Fruit fly (Drosophila melanogaster) whole organism, adult: ENCODE data around the gene Mpi.

Experiments used
- CG11617 ChIP-seq: fragments of 200-800 bp; sonication (Bioruptor generic); optimal IDR thresholded peaks from 2 replicates; lab custom pipeline; 2017; ENCODE audit warnings: mild to moderate bottlenecking, missing biosample characterization, missing genetic modification reagents, missing genetic modification characterization
- CG12768 ChIP-seq: fragments of 200-800 bp; sonication (Bioruptor generic); optimal IDR thresholded peaks from 2 replicates; lab custom pipeline; 2017; ENCODE audit warnings: missing biosample characterization, missing genetic modification characterization, mild to moderate bottlenecking, moderate library complexity, missing genetic modification reagents
- CG14711 ChIP-seq: fragments of 200-800 bp; sonication (Bioruptor generic); optimal IDR thresholded peaks from 2 replicates; lab custom pipeline; 2018; ENCODE audit warnings: missing biosample characterization, mild to moderate bottlenecking, missing genetic modification characterization, moderate library complexity
- CG1620 ChIP-seq: fragments of 200-800 bp; sonication (Bioruptor generic); optimal IDR thresholded peaks from 2 replicates; lab custom pipeline; 2016; ENCODE audit warnings: missing biosample characterization, missing genetic modification characterization
- CG33017 ChIP-seq: fragments of 200-800 bp; sonication (Bioruptor generic); optimal IDR thresholded peaks from 2 replicates; lab custom pipeline; 2018; ENCODE audit warnings: missing biosample characterization, mild to moderate bottlenecking, missing genetic modification characterization, moderate library complexity
- CG5204 ChIP-seq: fragments of 200-800 bp; sonication (Bioruptor generic); optimal IDR thresholded peaks from 2 replicates; lab custom pipeline; 2016; ENCODE audit warnings: missing biosample characterization, missing genetic modification characterization
- CG7045 ChIP-seq: fragments of 200-800 bp; sonication (Bioruptor generic); optimal IDR thresholded peaks from 2 replicates; lab custom pipeline; 2017; ENCODE audit warnings: missing biosample characterization, mild to moderate bottlenecking, missing genetic modification characterization
- CG7101 ChIP-seq: fragments of 200-800 bp; sonication (Bioruptor generic); optimal IDR thresholded peaks from 2 replicates; lab custom pipeline; 2018; ENCODE audit warnings: missing biosample characterization, mild to moderate bottlenecking, missing genetic modification characterization, moderate library complexity
- Clk ChIP-seq: fragments of 200-800 bp; sonication (Bioruptor generic); optimal IDR thresholded peaks from 2 replicates; lab custom pipeline; 2017; ENCODE audit warnings: missing biosample characterization, missing genetic modification characterization
- Crg-1 ChIP-seq: fragments of 200-800 bp; sonication (Bioruptor generic); optimal IDR thresholded peaks from 2 replicates; lab custom pipeline; 2016; ENCODE audit warnings: missing biosample characterization, missing genetic modification characterization
- Hr96 ChIP-seq: fragments of 200-800 bp; sonication (Bioruptor generic); optimal IDR thresholded peaks from 2 replicates; lab custom pipeline; 2016; ENCODE audit warnings: missing biosample characterization, missing genetic modification characterization
- Mnt ChIP-seq: fragments of 200-800 bp; sonication (Bioruptor generic); optimal IDR thresholded peaks from 2 replicates; lab custom pipeline; 2016; ENCODE audit warnings: missing biosample characterization, mild to moderate bottlenecking, missing genetic modification characterization
- bab1 ChIP-seq: fragments of 200-800 bp; sonication (Bioruptor generic); optimal IDR thresholded peaks from 3 replicates; lab custom pipeline; 2019; ENCODE audit warnings: missing biosample characterization, mild to moderate bottlenecking, missing genetic modification characterization, moderate library complexity
- cic ChIP-seq: fragments of 200-800 bp; sonication (Bioruptor generic); optimal IDR thresholded peaks from 2 replicates; lab custom pipeline; 2017; ENCODE audit warnings: missing biosample characterization, mild to moderate bottlenecking, missing genetic modification characterization, moderate library complexity
- cnc ChIP-seq, 2 experiments: fragments of >200 bp; optimal IDR thresholded peaks; 2 replicates each; lab custom pipeline; 2017
- kay ChIP-seq: fragments of 200-800 bp; sonication (Bioruptor generic); peaks from one replicate; lab custom pipeline; 2016; ENCODE audit warnings: missing biosample characterization, missing genetic modification characterization, borderline replicate concordance
- ovo ChIP-seq: fragments of 200-800 bp; sonication (Bioruptor generic); optimal IDR thresholded peaks from 2 replicates; lab custom pipeline; 2016; ENCODE audit warnings: missing biosample characterization, missing genetic modification characterization
- pad ChIP-seq: fragments of 200-800 bp; sonication (Bioruptor generic); optimal IDR thresholded peaks from 3 replicates; lab custom pipeline; 2017; ENCODE audit warnings: missing biosample characterization, missing genetic modification characterization, mild to moderate bottlenecking, moderate library complexity, missing genetic modification reagents
- tj ChIP-seq: fragments of 200-800 bp; sonication (Bioruptor generic); optimal IDR thresholded peaks from 3 replicates; lab custom pipeline; 2017; ENCODE audit warnings: missing biosample characterization, mild to moderate bottlenecking, missing genetic modification characterization, moderate library complexity
- toe ChIP-seq: fragments of 200-800 bp; sonication (Bioruptor generic); optimal IDR thresholded peaks from 2 replicates; lab custom pipeline; 2016; ENCODE audit warnings: missing biosample characterization, missing genetic modification characterization

The Mpi gene

DNA sequence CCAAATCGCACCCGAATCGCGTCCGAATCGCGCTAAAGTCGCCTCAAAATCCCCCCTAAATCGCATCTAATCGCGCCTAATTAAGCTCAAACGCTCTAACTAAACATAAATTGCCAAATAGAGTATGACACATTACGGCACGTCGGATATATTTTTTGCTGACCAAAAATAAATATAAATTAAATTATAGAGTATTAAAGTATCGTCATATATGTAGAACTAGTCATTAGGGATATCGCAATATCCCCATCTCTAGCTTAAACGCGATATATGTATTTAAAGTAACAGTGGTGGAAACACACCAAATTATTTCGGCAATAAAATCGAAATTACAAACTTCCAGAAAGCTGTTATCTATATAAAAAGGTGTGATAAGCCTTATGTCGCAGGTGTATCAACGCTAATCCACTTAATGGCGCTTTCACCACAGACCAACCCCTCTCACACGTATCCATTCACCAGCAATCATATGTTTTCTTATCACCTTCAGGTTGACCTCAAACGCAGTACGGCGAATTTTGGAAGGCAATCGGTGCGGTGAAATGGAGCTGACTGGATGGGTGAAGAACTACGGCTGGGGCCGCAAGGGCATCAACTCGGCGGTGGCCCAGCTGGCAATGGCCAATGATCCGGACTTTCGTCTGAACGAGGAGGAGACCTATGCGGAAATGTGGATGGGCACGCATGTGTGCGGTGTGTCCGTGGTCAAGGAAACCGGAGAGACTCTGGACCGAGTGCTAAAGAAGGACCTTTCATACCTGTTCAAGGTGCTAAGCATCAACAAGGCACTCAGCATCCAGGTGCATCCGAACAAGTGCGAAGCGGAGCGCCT lies at the start of gene Mpi:
Gene Mpi (plus strand): TSS at position 263 of the 832 bp plus-strand sequence.
- TF ChIP-seq CG11617, result peak; percentile 50
- no peak for TF ChIP-seq toe
- no peak for TF ChIP-seq kay (GFP tag; lab: Kevin White, UChicago)
- peak; percentile 44 for TF ChIP-seq CG12768 (GFP tag; lab: Kevin White, UChicago)
- TF ChIP-seq pad (GFP tag; lab: Kevin White, UChicago), result no peak
- no peak for TF ChIP-seq CG5204
- peak; percentile 38 for TF ChIP-seq tj
- no peak for TF ChIP-seq cnc (optimal IDR thresholded peaks at IDR 0.05; lab: Kevin White, UChicago)
- TF ChIP-seq ovo (GFP tag; lab: Kevin White, UChicago), result no peak
- no peak for TF ChIP-seq Crg-1 (GFP tag; lab: Kevin White, UChicago)
- peak; percentile 43 for TF ChIP-seq Mnt (GFP tag; lab: Kevin White, UChicago)
- TF ChIP-seq CG7101 (tag; lab: Kevin White, UChicago), result peak; percentile 2
- TF ChIP-seq CG1620, result peak; percentile 23
- peak; percentile 70 for TF ChIP-seq bab1 (GFP tag; lab: Kevin White, UChicago)
- peak; percentile 85 for TF ChIP-seq cic (GFP tag; lab: Kevin White, UChicago)
- no peak for TF ChIP-seq Clk
- TF ChIP-seq CG14711 (tag; lab: Kevin White, UChicago), result no peak
- no peak for TF ChIP-seq CG7045 (GFP tag; lab: Kevin White, UChicago)
- TF ChIP-seq Hr96 (GFP tag; lab: Kevin White, UChicago), result no peak
- TF ChIP-seq CG33017 (tag; lab: Kevin White, UChicago), result peak; percentile 21

DNA sequence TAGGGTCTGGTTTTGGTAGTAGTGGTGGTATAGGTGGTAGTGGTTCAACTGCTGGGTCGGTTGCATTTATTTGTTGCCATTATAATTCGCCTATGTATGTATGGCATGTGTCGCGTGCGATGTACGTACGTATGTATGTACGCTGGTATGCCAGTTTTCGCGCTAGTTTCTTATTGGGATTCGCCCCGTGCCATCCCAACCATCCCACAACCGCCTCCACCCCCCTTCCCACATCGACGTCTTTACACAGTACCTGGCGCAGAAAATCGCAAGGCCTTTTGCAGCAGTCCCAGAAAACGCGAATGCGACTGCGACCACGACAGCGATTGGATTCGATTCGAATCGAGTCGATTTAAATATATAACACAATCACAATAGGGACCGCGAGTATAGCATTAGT lies 49.2 kb upstream of the Mpi start:
- TF ChIP-seq kay (GFP tag; lab: Kevin White, UChicago) (no peak), CG11617 (peak; percentile 15), Mnt (GFP tag; lab: Kevin White, UChicago) (peak; percentile 62)

DNA sequence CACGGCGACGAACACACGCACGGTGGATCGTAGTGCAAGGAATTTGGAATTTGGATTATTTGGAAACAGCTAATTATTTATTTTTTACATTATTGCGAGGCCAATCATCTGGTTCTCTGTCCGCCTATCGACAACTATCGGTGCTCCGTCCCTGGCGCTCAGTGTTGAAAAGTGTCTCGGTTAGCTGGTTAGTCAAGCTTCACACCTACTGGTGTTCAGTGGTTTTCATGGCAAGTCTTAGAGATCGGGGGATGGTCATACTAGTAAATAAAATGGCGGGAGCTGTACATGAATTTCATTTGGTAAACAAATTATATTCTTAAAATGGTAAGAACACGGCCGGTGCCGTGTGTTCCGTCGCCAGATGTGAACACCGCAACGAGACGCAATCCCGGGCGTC lies 48.5 kb upstream of the Mpi start, which contains the start of the genes trbd and dmt:
Gene trbd (minus strand): TSS at position 152 of the 400 bp plus-strand sequence.
Gene dmt (plus strand): TSS at position 257 of the 400 bp plus-strand sequence.
- TF ChIP-seq CG11617, result peak; percentile 26
- TF ChIP-seq Hr96 (GFP tag; lab: Kevin White, UChicago), result no peak
- no peak for TF ChIP-seq CG14711 (tag; lab: Kevin White, UChicago)
- TF ChIP-seq ovo (GFP tag; lab: Kevin White, UChicago), result peak; percentile 58
- no peak for TF ChIP-seq toe
- peak; percentile 4 for TF ChIP-seq cic (GFP tag; lab: Kevin White, UChicago)
- peak; percentile 68 for TF ChIP-seq CG7101 (tag; lab: Kevin White, UChicago)
- no peak for TF ChIP-seq cnc (optimal IDR thresholded peaks at IDR 0.05; lab: Kevin White, UChicago)
- TF ChIP-seq CG12768 (GFP tag; lab: Kevin White, UChicago), result peak; percentile 14
- no peak for TF ChIP-seq CG7045 (GFP tag; lab: Kevin White, UChicago)
- TF ChIP-seq Mnt (GFP tag; lab: Kevin White, UChicago), result peak; percentile 74
- no peak for TF ChIP-seq CG5204
- no peak for TF ChIP-seq CG33017 (tag; lab: Kevin White, UChicago)
- peak; percentile 76 for TF ChIP-seq bab1 (GFP tag; lab: Kevin White, UChicago)
- peak; percentile 70 for TF ChIP-seq Crg-1 (GFP tag; lab: Kevin White, UChicago)
- TF ChIP-seq CG1620, result peak; percentile 81
- TF ChIP-seq pad (GFP tag; lab: Kevin White, UChicago), result peak; percentile 65
- TF ChIP-seq tj, result peak; percentile 16
- peak; percentile 67 for TF ChIP-seq Clk
- TF ChIP-seq kay (GFP tag; lab: Kevin White, UChicago), result no peak

DNA sequence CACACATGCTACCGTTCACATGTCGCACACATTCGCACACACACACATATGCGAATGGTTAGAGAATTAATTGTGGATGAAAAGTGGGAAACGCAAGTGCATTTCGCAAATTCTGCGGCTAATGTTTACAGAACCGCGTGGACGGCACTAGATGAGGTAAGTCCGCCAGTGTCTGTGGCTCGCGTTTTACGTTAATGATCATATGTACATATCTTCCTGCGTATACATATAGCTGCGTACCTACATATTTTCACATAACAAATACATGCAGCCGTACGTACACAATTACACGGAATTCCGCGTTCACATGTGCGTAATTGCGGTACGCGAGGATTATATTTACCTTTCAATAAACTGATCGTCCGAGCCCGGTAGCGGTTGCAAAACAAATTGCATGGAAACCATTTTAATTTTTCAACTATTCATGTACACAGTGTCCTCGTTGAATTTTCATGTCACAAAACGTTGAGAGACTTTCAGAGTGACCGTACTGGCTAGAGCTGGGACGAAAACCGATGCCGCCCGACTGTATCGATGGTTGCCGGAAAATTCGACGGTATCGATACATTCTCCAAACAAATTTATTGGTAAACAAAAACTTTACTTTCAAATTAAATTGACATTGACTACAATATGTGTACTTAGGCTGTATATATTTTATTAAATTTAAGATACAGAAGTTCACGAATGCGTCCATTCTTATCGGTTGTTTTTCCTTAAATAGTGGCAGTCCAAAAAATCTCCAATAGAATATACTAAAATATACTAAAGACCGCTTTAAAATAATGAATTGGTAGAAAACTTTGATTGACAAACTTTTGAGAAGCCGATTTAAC lies 34.1 kb upstream of the Mpi start, which contains the start of gene hyd:
Gene hyd (minus strand): TSS at position 495 of the 836 bp plus-strand sequence.
- TF ChIP-seq pad (GFP tag; lab: Kevin White, UChicago) (no peak), CG1620 (no peak), CG12768 (GFP tag; lab: Kevin White, UChicago) (peak; percentile 27), tj (peak; percentile 4), ovo (GFP tag; lab: Kevin White, UChicago) (peak; percentile 9), Hr96 (GFP tag; lab: Kevin White, UChicago) (no peak), cnc (optimal IDR thresholded peaks at IDR 0.05; lab: Kevin White, UChicago) (no peak), bab1 (GFP tag; lab: Kevin White, UChicago) (peak; percentile 38), CG7101 (tag; lab: Kevin White, UChicago) (no peak), CG14711 (tag; lab: Kevin White, UChicago) (no peak), Crg-1 (GFP tag; lab: Kevin White, UChicago) (no peak), toe (no peak), CG33017 (tag; lab: Kevin White, UChicago) (no peak), CG5204 (no peak), Mnt (GFP tag; lab: Kevin White, UChicago) (peak; percentile 71), cic (GFP tag; lab: Kevin White, UChicago) (peak; percentile 8), kay (GFP tag; lab: Kevin White, UChicago) (no peak)

DNA sequence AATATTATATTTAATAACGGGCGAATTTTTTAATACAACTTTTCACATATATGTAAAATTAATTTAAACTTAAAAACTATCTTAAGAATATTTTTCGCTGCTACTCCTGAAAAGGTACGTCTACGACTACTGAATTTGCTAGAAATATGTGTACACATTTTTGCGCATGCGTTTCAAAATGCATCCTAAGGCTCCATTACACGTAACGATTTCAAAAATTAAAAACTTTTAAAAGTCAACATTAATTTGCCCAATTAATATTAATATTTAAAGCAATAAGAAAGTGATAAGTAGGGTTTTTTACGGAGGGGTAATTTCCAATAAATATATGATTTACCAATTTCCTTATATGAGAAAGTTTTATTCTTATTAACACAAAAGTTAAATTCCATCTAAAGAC lies 28.6 kb upstream of the Mpi start, which contains the start of gene FoxP:
Gene FoxP (minus strand): TSS at position 89 of the 400 bp plus-strand sequence.
- TF ChIP-seq CG11617 (no peak), kay (GFP tag; lab: Kevin White, UChicago) (peak; percentile 29)
